Fruit fly (Drosophila melanogaster) whole organism, embryonic: Measurements from ENCODE around the gene fwd.

ENCODE experiments used
- Adf1 ChIP-seq: fragments of 200-800 bp; sonication (Bioruptor generic); IDR thresholded peaks from 2 replicates; pipeline ENCODE4 v1.3.6; 2022; ENCODE audit warnings: missing biosample characterization, missing genetic modification characterization
- Atf6 ChIP-seq: fragments of 200-800 bp; sonication (Bioruptor generic); IDR thresholded peaks from 2 replicates; pipeline ENCODE4 v1.3.6; 2022; ENCODE audit warnings: missing biosample characterization, missing genetic modification characterization
- B-H2 ChIP-seq: fragments of 200-800 bp; sonication (Bioruptor generic); optimal IDR thresholded peaks from 2 replicates; lab custom pipeline; 2018; ENCODE audit warnings: missing biosample characterization, mild to moderate bottlenecking, missing genetic modification characterization
- CG10654 ChIP-seq: fragments of 200-800 bp; sonication (Bioruptor generic); optimal IDR thresholded peaks from 2 replicates; lab custom pipeline; 2016; ENCODE audit warnings: missing biosample characterization, missing genetic modification characterization
- CG11398 ChIP-seq: fragments of 200-800 bp; sonication (Bioruptor generic); optimal IDR thresholded peaks from 2 replicates; lab custom pipeline; 2016; ENCODE audit warnings: missing biosample characterization, missing genetic modification characterization
- CG11560 ChIP-seq: fragments of 200-800 bp; sonication (Bioruptor generic); IDR thresholded peaks from 3 replicates; pipeline ENCODE4 v1.3.6; 2022; ENCODE audit warnings: missing biosample characterization, missing genetic modification characterization
- CG12942 ChIP-seq: fragments of 200-800 bp; sonication (Bioruptor generic); optimal IDR thresholded peaks from 3 replicates; lab custom pipeline; 2016; ENCODE audit warnings: missing biosample characterization, missing genetic modification characterization
- CG13624 ChIP-seq: fragments of 200-800 bp; sonication (Bioruptor generic); optimal IDR thresholded peaks from 2 replicates; lab custom pipeline; 2016; ENCODE audit warnings: missing biosample characterization, missing genetic modification characterization
- CG14667 ChIP-seq: fragments of 200-800 bp; sonication (Bioruptor generic); IDR thresholded peaks from 2 replicates; pipeline ENCODE4 v1.3.6; 2022; ENCODE audit warnings: missing biosample characterization, missing genetic modification characterization
- CG15514 ChIP-seq: fragments of 200-800 bp; sonication (Bioruptor generic); optimal IDR thresholded peaks from 3 replicates; lab custom pipeline; 2017; ENCODE audit warnings: missing biosample characterization, missing genetic modification characterization, mild to moderate bottlenecking, moderate library complexity, missing genetic modification reagents
- CG17612 ChIP-seq: fragments of 200-800 bp; sonication (Bioruptor generic); IDR thresholded peaks from 2 replicates; pipeline ENCODE4 v1.3.6; 2022; ENCODE audit warnings: missing biosample characterization, missing genetic modification characterization
- CG30431 ChIP-seq: fragments of 200-800 bp; sonication (Bioruptor generic); optimal IDR thresholded peaks from 2 replicates; lab custom pipeline; 2017; ENCODE audit warnings: missing biosample characterization, missing genetic modification characterization
- CG32767 ChIP-seq: fragments of 200-800 bp; sonication (Bioruptor generic); IDR thresholded peaks from 2 replicates; pipeline ENCODE4 v1.3.6; 2022; ENCODE audit warnings: missing biosample characterization, missing genetic modification characterization
- CG4617 ChIP-seq: fragments of 200-800 bp; sonication (Bioruptor generic); optimal IDR thresholded peaks from 3 replicates; lab custom pipeline; 2016; ENCODE audit warnings: missing biosample characterization, missing genetic modification characterization, borderline replicate concordance
- CG6689 ChIP-seq: fragments of 200-800 bp; sonication (Bioruptor generic); IDR thresholded peaks from 2 replicates; pipeline ENCODE4 v1.3.6; 2022; ENCODE audit warnings: missing biosample characterization, missing genetic modification characterization
- CG8089 ChIP-seq: fragments of 200-800 bp; sonication (Bioruptor generic); optimal IDR thresholded peaks from 3 replicates; lab custom pipeline; 2016; ENCODE audit warnings: missing biosample characterization, missing genetic modification characterization
- CG8924 ChIP-seq: fragments of 200-800 bp; optimal IDR thresholded peaks from 3 replicates; lab custom pipeline; 2019; ENCODE audit warnings: missing biosample characterization, mild to moderate bottlenecking, missing genetic modification characterization, moderate library complexity
- Camta ChIP-seq: fragments of 200-800 bp; sonication (Bioruptor generic); optimal IDR thresholded peaks from 2 replicates; lab custom pipeline; 2016; ENCODE audit warnings: missing biosample characterization, missing genetic modification characterization
- CkIIα-i1 ChIP-seq: fragments of 200-800 bp; sonication (Bioruptor generic); IDR thresholded peaks from 2 replicates; pipeline ENCODE4 v1.3.6; 2022; ENCODE audit warnings: missing biosample characterization, missing genetic modification characterization
- ERR ChIP-seq: fragments of 200-800 bp; sonication (Bioruptor generic); optimal IDR thresholded peaks from 2 replicates; lab custom pipeline; 2016; ENCODE audit warnings: missing biosample characterization, missing genetic modification characterization
- Hey ChIP-seq: fragments of 200-800 bp; sonication (Bioruptor generic); optimal IDR thresholded peaks from 3 replicates; lab custom pipeline; 2018; ENCODE audit warnings: missing biosample characterization, mild to moderate bottlenecking, missing genetic modification characterization
- Lpt ChIP-seq: fragments of >200 bp; optimal IDR thresholded peaks from 2 replicates; lab custom pipeline; 2018; ENCODE audit warnings: missing biosample characterization, missing genetic modification characterization
- MBD-R2 ChIP-seq: fragments of 200-800 bp; sonication (Bioruptor generic); IDR thresholded peaks from 2 replicates; pipeline ENCODE4 v1.3.6; 2022; ENCODE audit warnings: missing biosample characterization, missing genetic modification characterization
- Mad ChIP-seq: fragments of 200-800 bp; sonication (Bioruptor generic); optimal IDR thresholded peaks from 2 replicates; lab custom pipeline; 2016; ENCODE audit warnings: missing biosample characterization, missing genetic modification characterization
- Neu2 ChIP-seq: fragments of 200-800 bp; sonication (Bioruptor generic); optimal IDR thresholded peaks from 3 replicates; lab custom pipeline; 2016; ENCODE audit warnings: missing biosample characterization, missing genetic modification characterization, borderline replicate concordance
- Nf-YC ChIP-seq: fragments of 200-800 bp; optimal IDR thresholded peaks from 3 replicates; lab custom pipeline; 2019; ENCODE audit warnings: missing biosample characterization, mild to moderate bottlenecking, missing genetic modification characterization, moderate library complexity
- Sox100B ChIP-seq: fragments of 200-800 bp; sonication (Bioruptor generic); optimal IDR thresholded peaks from 3 replicates; lab custom pipeline; 2018; ENCODE audit warnings: missing biosample characterization, mild to moderate bottlenecking, missing genetic modification characterization
- Sox102F ChIP-seq: fragments of 200-800 bp; sonication (Bioruptor generic); optimal IDR thresholded peaks from 2 replicates; lab custom pipeline; 2018; ENCODE audit warnings: missing biosample characterization, mild to moderate bottlenecking, missing genetic modification characterization, moderate library complexity
- ab ChIP-seq: fragments of 200-800 bp; sonication (Bioruptor generic); optimal IDR thresholded peaks from 2 replicates; lab custom pipeline; 2016; ENCODE audit warnings: missing biosample characterization, missing genetic modification characterization
- ac ChIP-seq: fragments of 200-800 bp; sonication (Bioruptor generic); optimal IDR thresholded peaks from 3 replicates; lab custom pipeline; 2017; ENCODE audit warnings: missing biosample characterization, mild to moderate bottlenecking, missing genetic modification characterization
- ase ChIP-seq: fragments of 200-800 bp; sonication (Bioruptor generic); IDR thresholded peaks from 3 replicates; pipeline ENCODE4 v1.3.6; 2022; ENCODE audit warnings: missing biosample characterization, missing genetic modification characterization
- br ChIP-seq: fragments of >200 bp; optimal IDR thresholded peaks from 2 replicates; lab custom pipeline; 2017
- cad ChIP-seq: fragments of >200 bp; optimal IDR thresholded peaks from 2 replicates; lab custom pipeline; 2017; ENCODE audit warnings: missing biosample characterization, missing genetic modification characterization
- danr ChIP-seq: fragments of 200-800 bp; sonication (Bioruptor generic); IDR thresholded peaks from 2 replicates; pipeline ENCODE4 v1.3.6; 2022; ENCODE audit warnings: missing biosample characterization, missing genetic modification characterization
- disco-r ChIP-seq: fragments of 200-800 bp; sonication (Bioruptor generic); optimal IDR thresholded peaks from 2 replicates; lab custom pipeline; 2016; ENCODE audit warnings: missing biosample characterization, missing genetic modification characterization
- fd64A ChIP-seq: fragments of 200-800 bp; sonication (Bioruptor generic); optimal IDR thresholded peaks from 3 replicates; lab custom pipeline; 2018; ENCODE audit warnings: missing biosample characterization, mild to moderate bottlenecking, missing genetic modification characterization
- fu2 ChIP-seq: fragments of 200-800 bp; sonication (Bioruptor generic); optimal IDR thresholded peaks from 2 replicates; lab custom pipeline; 2016; ENCODE audit warnings: missing biosample characterization, missing genetic modification characterization
- gfzf ChIP-seq: fragments of 200-800 bp; sonication (Bioruptor generic); optimal IDR thresholded peaks from 2 replicates; lab custom pipeline; 2016; ENCODE audit warnings: missing biosample characterization, mild to moderate bottlenecking, missing genetic modification characterization, moderate library complexity
- her ChIP-seq: fragments of 200-800 bp; sonication (Bioruptor generic); optimal IDR thresholded peaks from 2 replicates; lab custom pipeline; 2016; ENCODE audit warnings: missing biosample characterization, missing genetic modification characterization
- insv ChIP-seq, 2 experiments: fragments of 200-800 bp; sonication (Bioruptor generic); optimal IDR thresholded peaks; 3 replicates each; lab custom pipeline; 2016 to 2018; ENCODE audit warnings: missing biosample characterization in 2 of 2, missing genetic modification characterization in 2 of 2
- lbe ChIP-seq: fragments of 200-800 bp; sonication (Bioruptor generic); optimal IDR thresholded peaks from 2 replicates; lab custom pipeline; 2016; ENCODE audit warnings: missing biosample characterization, mild to moderate bottlenecking, missing genetic modification characterization
- lola ChIP-seq, 3 experiments: fragments of >200 bp in 2 of 3; fragments of 200-800 bp in 1 of 3; sonication (Bioruptor generic) in 1 of 3; optimal IDR thresholded peaks; 2 replicates each; lab custom pipeline; 2017 to 2019; ENCODE audit warnings: missing biosample characterization in 3 of 3, missing genetic modification characterization in 3 of 3, mild to moderate bottlenecking in 1 of 3, moderate library complexity in 1 of 3
- otp ChIP-seq: fragments of 200-800 bp; sonication (Bioruptor generic); IDR thresholded peaks from 3 replicates; pipeline ENCODE4, ENCODE4 v1.3.6; 2022; ENCODE audit warnings: missing biosample characterization, missing genetic modification characterization
- pfk ChIP-seq: fragments of 200-800 bp; sonication (Bioruptor generic); optimal IDR thresholded peaks from 2 replicates; lab custom pipeline; 2018; ENCODE audit warnings: missing biosample characterization, mild to moderate bottlenecking, missing genetic modification characterization, moderate library complexity
- prd ChIP-seq, 3 experiments: fragments of >200 bp in 2 of 3; fragments of 200-800 bp in 1 of 3; sonication (Bioruptor generic) in 1 of 3; optimal IDR thresholded peaks in 2 of 3; IDR thresholded peaks in 1 of 3; 2 replicates in 2 of 3; 3 replicates in 1 of 3; pipeline versions ENCODE4 v1.3.6 to Lab custom; 2017 to 2022; ENCODE audit warnings: missing biosample characterization in 1 of 3, missing genetic modification characterization in 1 of 3
- pros ChIP-seq: fragments of 200-800 bp; sonication (Bioruptor generic); optimal IDR thresholded peaks from 3 replicates; lab custom pipeline; 2019; ENCODE audit warnings: missing biosample characterization, mild to moderate bottlenecking, missing genetic modification characterization, moderate library complexity
- ranshi ChIP-seq: fragments of 200-800 bp; sonication (Bioruptor generic); IDR thresholded peaks from 2 replicates; pipeline ENCODE4 v1.3.6; 2022; ENCODE audit warnings: missing biosample characterization, missing genetic modification characterization
- sd ChIP-seq: fragments of 200-800 bp; sonication (Bioruptor generic); optimal IDR thresholded peaks from 3 replicates; lab custom pipeline; 2018; ENCODE audit warnings: missing biosample characterization, mild to moderate bottlenecking, missing genetic modification characterization, moderate library complexity
- sim ChIP-seq: fragments of 200-800 bp; sonication (Bioruptor generic); IDR thresholded peaks from 2 replicates; pipeline ENCODE4 v1.3.6; 2022; ENCODE audit warnings: missing biosample characterization, missing genetic modification characterization
- zf30C ChIP-seq: fragments of 200-800 bp; sonication (Bioruptor generic); optimal IDR thresholded peaks from 3 replicates; lab custom pipeline; 2018; ENCODE audit warnings: missing biosample characterization, mild to moderate bottlenecking, missing genetic modification characterization

The fwd gene

DNA sequence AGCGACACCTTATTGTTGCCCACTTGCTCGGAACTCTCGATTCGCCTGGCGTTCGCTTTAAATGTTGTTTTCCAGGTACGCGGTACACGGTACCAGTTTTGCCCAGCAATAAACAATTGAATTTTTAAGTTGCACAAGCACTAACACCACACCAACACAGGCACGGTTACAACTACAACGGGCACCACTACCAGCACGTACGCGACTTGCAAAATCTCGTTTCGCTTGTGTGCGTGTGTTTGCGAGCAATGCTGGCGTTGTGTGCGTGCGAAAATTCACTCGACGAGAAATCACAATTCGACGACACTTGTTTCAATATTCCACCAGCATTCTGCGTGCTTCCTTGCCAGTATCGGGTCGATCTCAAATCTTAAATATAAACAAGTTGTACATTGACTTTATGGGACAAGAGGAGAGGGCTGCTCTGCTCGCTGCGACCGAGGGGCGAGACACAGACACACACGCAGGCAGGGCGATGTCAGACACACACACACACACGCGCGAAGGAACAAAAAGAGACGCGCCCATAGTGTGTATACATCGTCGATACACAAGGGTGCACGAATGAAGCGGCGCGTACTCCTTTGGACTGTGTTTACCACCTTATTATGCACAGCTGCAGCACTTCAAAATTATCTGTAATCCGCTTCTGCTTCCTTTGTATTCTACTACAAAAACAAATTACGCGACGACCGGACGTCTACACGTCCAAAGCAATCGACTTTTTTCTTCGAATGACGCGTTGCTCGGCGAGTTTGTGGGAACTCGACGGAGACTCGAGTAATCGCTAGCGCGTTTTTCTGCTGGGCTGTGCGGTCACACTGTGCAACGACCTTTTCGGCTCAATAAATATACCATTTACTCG lies at the start of gene fwd (continued):
- TF ChIP-seq fu2 (no peak), ac (GFP tag; lab: Kevin White, UChicago) (no peak), Hey (tag; lab: Kevin White, UChicago) (no peak), her (GFP tag; lab: Kevin White, UChicago) (peak; percentile 100), zf30C (GFP tag; lab: Kevin White, UChicago) (no peak), lbe (peak; percentile 24), Nf-YC (tag; lab: Kevin White, UChicago) (peak; percentile 61), br (lab: Kevin White, UChicago) (no peak), prd (optimal IDR thresholded peaks at IDR 0.05; lab: Kevin White, UChicago) (no peak), prd (GFP tag; IDR thresholded peaks at IDR 0.05; lab: Robert Waterston, UW) (0 out of 3 replicates have a peak, but pooled peaks have one; percentile 21), danr (GFP tag; lab: Robert Waterston, UW) (no peak), Camta (GFP tag; lab: Kevin White, UChicago) (peak; percentile 18), lola (GFP tag; optimal IDR thresholded peaks at IDR 0.05; lab: Kevin White, UChicago) (no peak), ranshi (no peak), CG6689 (GFP tag; lab: Robert Waterston, UW) (no peak), CG32767 (GFP tag; lab: Robert Waterston, UW) (peak; percentile 87), pfk (GFP tag; lab: Kevin White, UChicago) (peak; percentile 51), sd (tag; lab: Kevin White, UChicago) (peak; percentile 16), CG8089 (GFP tag; lab: Kevin White, UChicago) (no peak), gfzf (GFP tag; lab: Kevin White, UChicago) (peak; percentile 99), CG14667 (no peak), cad (GFP tag; lab: Kevin White, UChicago) (peak; percentile 40), fd64A (peak; percentile 46), Mad (GFP tag; lab: Kevin White, UChicago) (no peak), CG11560 (tag; lab: Robert Waterston, UW) (no peak), Adf1 (GFP tag; lab: Robert Waterston, UW) (peak; percentile 88), pros (GFP tag; lab: Kevin White, UChicago) (peak; percentile 64), Sox100B (GFP tag; lab: Kevin White, UChicago) (no peak), CG15514 (GFP tag; lab: Kevin White, UChicago) (peak; percentile 81), CG11398 (GFP tag; lab: Kevin White, UChicago) (no peak), otp (no peak), CG17612 (GFP tag; lab: Robert Waterston, UW) (no peak), CkIIα-i1 (GFP tag; lab: Robert Waterston, UW) (no peak), Neu2 (GFP tag; lab: Kevin White, UChicago) (no peak), CG12942 (GFP tag; lab: Kevin White, UChicago) (no peak), ase (GFP tag; lab: Robert Waterston, UW) (no peak), ERR (peak; percentile 32), CG4617 (GFP tag; lab: Kevin White, UChicago) (peak; percentile 58), insv (GFP tag; optimal IDR thresholded peaks at IDR 0.05; lab: Kevin White, UChicago) (peak in 1 of 2 experiments; percentile 37), B-H2 (peak; percentile 39), MBD-R2 (GFP tag; lab: Robert Waterston, UW) (peak; percentile 45), CG30431 (GFP tag; lab: Kevin White, UChicago) (no peak), disco-r (GFP tag; lab: Kevin White, UChicago) (no peak), CG8924 (tag; lab: Kevin White, UChicago) (peak; percentile 76), Lpt (GFP tag; lab: Kevin White, UChicago) (no peak), Atf6 (peak; percentile 50), CG13624 (GFP tag; lab: Kevin White, UChicago) (peak; percentile 66), ab (GFP tag; lab: Kevin White, UChicago) (no peak), Sox102F (GFP tag; lab: Kevin White, UChicago) (no peak), CG10654 (GFP tag; lab: Kevin White, UChicago) (no peak), sim (GFP tag; lab: Robert Waterston, UW) (no peak)
